Worm (Caenorhabditis elegans): ENCODE measurements around the gene arrd-3.

ce11 chrII:9445368-9445767 lies 33.0 kb downstream of the arrd-3 start, which contains the start of gene R09D1.13:
- TF ChIP-seq unc-62 (GFP tag; optimal IDR thresholded peaks at IDR 0.05): no peak
- TF ChIP-seq elt-2 (tag; optimal IDR thresholded peaks at IDR 0.05): no peak
- no peak for TF ChIP-seq nhr-76 (tag; optimal IDR thresholded peaks at IDR 0.05)
- TF ChIP-seq egl-27 (tag; optimal IDR thresholded peaks at IDR 0.05): no peak
- no peak for TF ChIP-seq nhr-11 (tag; optimal IDR thresholded peaks at IDR 0.05)
- no peak for TF ChIP-seq nfya-1 (tag; optimal IDR thresholded peaks at IDR 0.05; ENCODE audit: insufficient read depth)
- TF ChIP-seq skn-1 (tag; optimal IDR thresholded peaks at IDR 0.05): no peak
- TF ChIP-seq unc-39 (tag; optimal IDR thresholded peaks at IDR 0.05): no peak
- no peak for TF ChIP-seq lsy-12 (tag; optimal IDR thresholded peaks at IDR 0.05)
- no peak for TF ChIP-seq elt-3 (tag; optimal IDR thresholded peaks at IDR 0.05)
- no peak for TF ChIP-seq zag-1 (tag; optimal IDR thresholded peaks at IDR 0.05)
- TF ChIP-seq nhr-67 (tag; optimal IDR thresholded peaks at IDR 0.05): no peak
- no peak for TF ChIP-seq pha-4 (tag; optimal IDR thresholded peaks at IDR 0.05)
- no peak for TF ChIP-seq lin-39 (tag; optimal IDR thresholded peaks at IDR 0.05)
